Worm (Caenorhabditis elegans): ENCODE data around the gene W06G6.11.

- TF ChIP-seq hlh-12 (tag; optimal IDR thresholded peaks at IDR 0.05), result no peak
- no peak for TF ChIP-seq ama-1 (optimal IDR thresholded peaks at IDR 0.05)
- no peak for TF ChIP-seq ama-1 (GFP tag; optimal IDR thresholded peaks at IDR 0.05)
- no peak for TF ChIP-seq attf-3 (GFP tag; conservative IDR thresholded peaks at IDR 0.05)
- TF ChIP-seq lin-26 (GFP tag; IDR thresholded peaks at IDR 0.05), result peak; percentile 86
- TF ChIP-seq him-1 (tag; optimal IDR thresholded peaks at IDR 0.05), result peak; percentile 74
Measured at ce11 chrV:16648317-16649018, 632 bp downstream of the W06G6.11 start, which contains the start of gene W06G6.20.
